Worm (Caenorhabditis elegans) whole organism, L1 larva: ENCODE measurements around the gene AC3.12.

Source experiments
- alr-1 ChIP-seq: fragments of 200-800 bp; sonication (Bioruptor generic); optimal IDR thresholded peaks from 2 replicates; lab custom pipeline; 2018; ENCODE audit warnings: borderline replicate concordance, mild to moderate bottlenecking, missing genetic modification characterization, missing compliant biosample characterization
- ama-1 ChIP-seq: fragments of 150-350 bp; optimal IDR thresholded peaks from 2 replicates; lab custom pipeline; 2014
- ceh-8 ChIP-seq: fragments of 200-800 bp; sonication (Bioruptor generic); optimal IDR thresholded peaks from 2 replicates; lab custom pipeline; 2018; ENCODE audit warnings: mild to moderate bottlenecking, missing genetic modification characterization, moderate library complexity, missing compliant biosample characterization
- efl-3 ChIP-seq: fragments of 200-800 bp; sonication (Bioruptor generic); optimal IDR thresholded peaks from 2 replicates; lab custom pipeline; 2018; ENCODE audit warnings: mild to moderate bottlenecking, missing genetic modification characterization, missing compliant biosample characterization
- elt-3 ChIP-seq, 6 experiments: fragments of 150-350 bp in 1 of 6; sonication (generic microtip); optimal IDR thresholded peaks; 2 replicates each; lab custom pipeline; 2017 to 2018; ENCODE audit warnings: missing biosample characterization in 6 of 6, missing genetic modification characterization in 6 of 6, inconsistent platforms in 1 of 6
- jun-1 ChIP-seq: fragments of 150-350 bp; optimal IDR thresholded peaks from 2 replicates; lab custom pipeline; 2014; ENCODE audit warnings: missing biosample characterization, missing genetic modification reagents, missing genetic modification characterization
- lin-13 ChIP-seq: fragments of 150-350 bp; optimal IDR thresholded peaks from 2 replicates; lab custom pipeline; 2014; ENCODE audit warnings: missing biosample characterization, missing genetic modification reagents, missing genetic modification characterization
- lin-39 ChIP-seq: fragments of 150-350 bp; optimal IDR thresholded peaks from 2 replicates; lab custom pipeline; 2014; ENCODE audit warnings: missing biosample characterization, missing genetic modification reagents, missing genetic modification characterization
- lsy-2 ChIP-seq, 2 experiments: fragments of 150-350 bp; optimal IDR thresholded peaks; 2 replicates each; lab custom pipeline; 2014; ENCODE audit warnings: missing biosample characterization in 2 of 2, missing genetic modification characterization in 2 of 2
- mef-2 ChIP-seq: fragments of 150-350 bp; optimal IDR thresholded peaks from 2 replicates; lab custom pipeline; 2014; ENCODE audit warnings: missing biosample characterization, missing genetic modification characterization
- nhr-11 ChIP-seq: fragments of 150-350 bp; optimal IDR thresholded peaks from 2 replicates; lab custom pipeline; 2014; ENCODE audit warnings: missing biosample characterization, missing genetic modification characterization
- pag-3 ChIP-seq: sonication (generic microtip); optimal IDR thresholded peaks from 2 replicates; lab custom pipeline; 2017; ENCODE audit warnings: missing genetic modification characterization, mild to moderate bottlenecking, missing compliant biosample characterization, antibody characterized with exemption, borderline replicate concordance; ENCODE audit not compliant: insufficient read depth
- skn-1 ChIP-seq: fragments of 150-350 bp; optimal IDR thresholded peaks from 2 replicates; lab custom pipeline; 2014; ENCODE audit warnings: missing biosample characterization, missing genetic modification characterization
- sup-37 ChIP-seq: fragments of 200-800 bp; sonication (Bioruptor generic); optimal IDR thresholded peaks from 2 replicates; lab custom pipeline; 2018; ENCODE audit warnings: mild to moderate bottlenecking, missing genetic modification characterization, missing compliant biosample characterization

DNA sequence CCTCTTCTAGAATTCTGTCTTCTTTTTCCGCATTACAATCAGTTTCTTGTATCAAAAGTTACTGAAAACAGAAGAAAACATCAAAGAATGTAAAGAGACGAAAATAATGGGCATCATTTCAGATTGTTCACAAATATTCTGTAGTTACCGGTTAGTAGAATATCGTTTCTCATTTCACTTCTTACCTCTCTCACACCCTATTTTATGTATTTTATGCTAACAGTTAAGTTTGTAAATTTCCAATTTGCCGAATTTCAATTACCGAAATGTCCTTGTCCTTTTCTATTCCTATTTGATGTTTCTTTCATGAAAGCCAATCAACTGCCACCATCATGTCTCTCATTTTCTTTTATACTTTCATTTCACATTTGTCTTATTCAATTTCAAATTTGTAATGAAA lies 44.3 kb upstream of the AC3.12 start:
- no peak for TF ChIP-seq pag-3 (tag; lab: Kevin White, UChicago)
- no peak for TF ChIP-seq elt-3 (tag; optimal IDR thresholded peaks at IDR 0.05; lab: Kevin White, UChicago)
- no peak for TF ChIP-seq nhr-11 (tag; lab: Kevin White, UChicago)
- TF ChIP-seq lin-13 (GFP tag; lab: Kevin White, UChicago): no peak
- TF ChIP-seq skn-1 (tag; lab: Kevin White, UChicago): no peak
- TF ChIP-seq efl-3 (GFP tag; lab: Kevin White, UChicago): no peak
- no peak for TF ChIP-seq ama-1 (lab: Kevin White, UChicago)
- no peak for TF ChIP-seq jun-1 (tag; lab: Kevin White, UChicago)
- no peak for TF ChIP-seq alr-1 (tag; lab: Kevin White, UChicago)
- no peak for TF ChIP-seq lsy-2 (tag; optimal IDR thresholded peaks at IDR 0.05; lab: Kevin White, UChicago)
- TF ChIP-seq sup-37 (GFP tag; lab: Kevin White, UChicago): no peak
- TF ChIP-seq lin-39 (tag; lab: Kevin White, UChicago): no peak
- TF ChIP-seq mef-2 (tag; lab: Kevin White, UChicago): no peak
- TF ChIP-seq ceh-8: no peak
